Worm (Caenorhabditis elegans) whole organism, L3 larva: Measurements from ENCODE around the gene tph-1.

Source experiments
- R02D3.7 ChIP-seq: fragments of 150-350 bp; optimal IDR thresholded peaks from 2 replicates; lab custom pipeline; 2014; ENCODE audit warnings: missing biosample characterization, missing genetic modification characterization
- ZK546.5 ChIP-seq: sonication (generic microtip); optimal IDR thresholded peaks from 2 replicates; lab custom pipeline; 2017; ENCODE audit warnings: missing biosample characterization, missing genetic modification characterization
- ama-1 ChIP-seq: fragments of 150-350 bp; optimal IDR thresholded peaks from 2 replicates; lab custom pipeline; 2018
- ceh-16 ChIP-seq: sonication (generic microtip); optimal IDR thresholded peaks from 2 replicates; lab custom pipeline; 2017; ENCODE audit warnings: missing biosample characterization, missing genetic modification characterization
- ceh-28 ChIP-seq: fragments of 150-350 bp; optimal IDR thresholded peaks from 2 replicates; lab custom pipeline; 2014; ENCODE audit warnings: missing biosample characterization, missing genetic modification reagents, missing genetic modification characterization
- ceh-82 ChIP-seq: fragments of 150-350 bp; optimal IDR thresholded peaks from 2 replicates; lab custom pipeline; 2014; ENCODE audit warnings: missing biosample characterization, missing genetic modification characterization
- ceh-9 ChIP-seq: sonication (generic microtip); optimal IDR thresholded peaks from 2 replicates; lab custom pipeline; 2018; ENCODE audit warnings: missing biosample characterization, missing genetic modification characterization
- daf-12 ChIP-seq: fragments of 150-350 bp; optimal IDR thresholded peaks from 2 replicates; lab custom pipeline; 2014; ENCODE audit warnings: missing biosample characterization, missing genetic modification reagents, missing genetic modification characterization
- egl-27 ChIP-seq: sonication (generic microtip); optimal IDR thresholded peaks from 4 replicates; lab custom pipeline; 2017; ENCODE audit warnings: missing biosample characterization, missing genetic modification reagents, missing genetic modification characterization
- egl-5 ChIP-seq: fragments of 150-350 bp; optimal IDR thresholded peaks from 2 replicates; lab custom pipeline; 2017; ENCODE audit warnings: missing biosample characterization, missing genetic modification reagents, missing genetic modification characterization, inconsistent platforms
- elt-1 ChIP-seq: fragments of 150-350 bp; optimal IDR thresholded peaks from 2 replicates; lab custom pipeline; 2014; ENCODE audit warnings: missing biosample characterization, missing genetic modification characterization
- eor-1 ChIP-seq, 2 experiments: fragments of 150-350 bp; optimal IDR thresholded peaks; 2 replicates each; lab custom pipeline; 2014 to 2018; ENCODE audit warnings: missing biosample characterization in 2 of 2, missing genetic modification characterization in 2 of 2
- fkh-10 ChIP-seq: sonication (generic microtip); optimal IDR thresholded peaks from 2 replicates; lab custom pipeline; 2017; ENCODE audit warnings: missing biosample characterization, missing genetic modification reagents, missing genetic modification characterization
- fkh-2 ChIP-seq: fragments of 150-350 bp; optimal IDR thresholded peaks from 2 replicates; lab custom pipeline; 2014; ENCODE audit warnings: missing biosample characterization, missing genetic modification reagents, missing genetic modification characterization
- fos-1 ChIP-seq: fragments of 150-350 bp; optimal IDR thresholded peaks from 2 replicates; lab custom pipeline; 2014; ENCODE audit warnings: missing biosample characterization, missing genetic modification characterization
- hmg-11 ChIP-seq: sonication (generic microtip); optimal IDR thresholded peaks from 2 replicates; lab custom pipeline; 2016; ENCODE audit warnings: missing genetic modification characterization, missing compliant biosample characterization
- jun-1 ChIP-seq: fragments of 150-350 bp; optimal IDR thresholded peaks from 2 replicates; lab custom pipeline; 2014; ENCODE audit warnings: missing biosample characterization, missing genetic modification reagents, missing genetic modification characterization
- lin-15B ChIP-seq: fragments of 150-350 bp; optimal IDR thresholded peaks from 2 replicates; lab custom pipeline; 2014; ENCODE audit warnings: missing biosample characterization, missing genetic modification characterization
- lin-39 ChIP-seq: fragments of 150-350 bp; optimal IDR thresholded peaks from 2 replicates; lab custom pipeline; 2018; ENCODE audit warnings: missing biosample characterization, missing genetic modification reagents, missing genetic modification characterization
- lsy-12 ChIP-seq: sonication (generic microtip); optimal IDR thresholded peaks from 2 replicates; lab custom pipeline; 2016; ENCODE audit warnings: mild to moderate bottlenecking, missing genetic modification characterization, missing compliant biosample characterization
- nfya-1 ChIP-seq: sonication (generic microtip); optimal IDR thresholded peaks from 2 replicates; lab custom pipeline; 2017; ENCODE audit warnings: missing genetic modification characterization, mild to moderate bottlenecking, missing compliant biosample characterization, antibody characterized with exemption, moderate library complexity; ENCODE audit not compliant: insufficient read depth
- nhr-11 ChIP-seq: fragments of 150-350 bp; optimal IDR thresholded peaks from 2 replicates; lab custom pipeline; 2014; ENCODE audit warnings: missing biosample characterization, missing genetic modification characterization
- nhr-12 ChIP-seq: fragments of 150-350 bp; optimal IDR thresholded peaks from 2 replicates; lab custom pipeline; 2014; ENCODE audit warnings: missing biosample characterization, missing genetic modification characterization
- nhr-23 ChIP-seq: fragments of 150-350 bp; optimal IDR thresholded peaks from 2 replicates; lab custom pipeline; 2014; ENCODE audit warnings: missing biosample characterization, missing genetic modification reagents, missing genetic modification characterization
- nhr-237 ChIP-seq: fragments of 150-350 bp; optimal IDR thresholded peaks from 2 replicates; lab custom pipeline; 2014; ENCODE audit warnings: missing biosample characterization, missing genetic modification characterization
- nhr-25 ChIP-seq: sonication (generic microtip); optimal IDR thresholded peaks from 2 replicates; lab custom pipeline; 2017; ENCODE audit warnings: missing biosample characterization, missing genetic modification characterization
- nhr-28 ChIP-seq: fragments of 150-350 bp; optimal IDR thresholded peaks from 2 replicates; lab custom pipeline; 2014; ENCODE audit warnings: missing biosample characterization, missing genetic modification characterization
- nhr-43 ChIP-seq: sonication (generic microtip); optimal IDR thresholded peaks from 2 replicates; lab custom pipeline; 2016; ENCODE audit warnings: mild to moderate bottlenecking, missing genetic modification characterization, missing compliant biosample characterization; ENCODE audit not compliant: poor library complexity, severe bottlenecking
- nhr-67 ChIP-seq: fragments of 150-350 bp; optimal IDR thresholded peaks from 2 replicates; lab custom pipeline; 2014; ENCODE audit warnings: missing biosample characterization, missing genetic modification characterization
- nhr-76 ChIP-seq: fragments of 150-350 bp; sonication (generic microtip); optimal IDR thresholded peaks from 5 replicates; lab custom pipeline; 2014; ENCODE audit warnings: missing biosample characterization, missing genetic modification characterization
- nhr-77 ChIP-seq: fragments of 150-350 bp; optimal IDR thresholded peaks from 2 replicates; lab custom pipeline; 2014; ENCODE audit warnings: missing biosample characterization, missing genetic modification characterization
- pha-4 ChIP-seq: fragments of 150-350 bp; optimal IDR thresholded peaks from 2 replicates; lab custom pipeline; 2014; ENCODE audit warnings: missing biosample characterization, missing genetic modification reagents, missing genetic modification characterization
- pqm-1 ChIP-seq: fragments of 150-350 bp; optimal IDR thresholded peaks from 2 replicates; lab custom pipeline; 2017; ENCODE audit warnings: missing biosample characterization, missing genetic modification characterization, inconsistent platforms
- sea-2 ChIP-seq: fragments of 150-350 bp; sonication (generic microtip); optimal IDR thresholded peaks from 4 replicates; lab custom pipeline; 2014; ENCODE audit warnings: missing biosample characterization, missing genetic modification reagents, missing genetic modification characterization
- snpc-4 ChIP-seq: fragments of 150-350 bp; optimal IDR thresholded peaks from 2 replicates; lab custom pipeline; 2014; ENCODE audit warnings: missing biosample characterization, missing genetic modification characterization
- tbx-2 ChIP-seq: sonication (generic microtip); optimal IDR thresholded peaks from 2 replicates; lab custom pipeline; 2016; ENCODE audit warnings: mild to moderate bottlenecking, missing genetic modification characterization, missing compliant biosample characterization
- unc-39 ChIP-seq: sonication (generic microtip); optimal IDR thresholded peaks from 4 replicates; lab custom pipeline; 2017; ENCODE audit warnings: missing biosample characterization, missing genetic modification characterization
- unc-62 ChIP-seq: fragments of 150-350 bp; sonication (generic microtip); optimal IDR thresholded peaks from 4 replicates; lab custom pipeline; 2014; ENCODE audit warnings: missing biosample characterization, missing genetic modification reagents, missing genetic modification characterization
- zag-1 ChIP-seq: fragments of 150-350 bp; optimal IDR thresholded peaks from 2 replicates; lab custom pipeline; 2014; ENCODE audit warnings: missing biosample characterization, missing genetic modification characterization
- ztf-11 ChIP-seq: fragments of 150-350 bp; optimal IDR thresholded peaks from 2 replicates; lab custom pipeline; 2014; ENCODE audit warnings: missing biosample characterization, missing genetic modification characterization
- ztf-4 ChIP-seq: fragments of 150-350 bp; optimal IDR thresholded peaks from 2 replicates; lab custom pipeline; 2014; ENCODE audit warnings: missing biosample characterization, missing genetic modification characterization

tph-1 gene

DNA sequence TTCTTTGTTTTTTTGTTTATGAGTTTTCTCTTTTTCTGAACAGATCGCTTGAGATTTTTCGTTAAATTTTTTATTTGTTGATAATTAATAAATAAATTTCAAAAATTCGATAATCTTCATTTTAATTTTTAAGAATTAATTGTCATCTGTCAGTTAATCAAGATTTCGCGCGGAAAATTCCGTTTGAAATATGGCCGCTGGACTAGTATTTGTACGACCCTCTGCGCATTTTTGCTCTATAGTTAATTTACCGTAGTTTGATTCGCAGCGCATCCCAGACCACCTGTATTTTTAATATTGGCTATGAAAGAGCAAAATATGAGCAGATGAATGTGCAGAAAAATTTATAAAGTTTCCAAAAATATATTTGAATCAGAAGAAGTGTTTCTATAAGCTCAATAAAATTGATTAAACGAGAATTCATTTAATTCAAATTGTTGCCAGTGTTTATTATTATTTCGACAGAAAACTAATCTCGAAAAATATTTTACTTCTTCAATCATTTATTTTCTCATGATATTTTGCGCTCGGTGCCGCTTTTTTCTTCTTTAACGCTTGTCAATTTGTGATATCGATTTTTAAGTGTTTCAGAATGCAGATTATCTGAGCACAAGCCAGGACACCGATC, 11.4 kb upstream of the tph-1 start, which contains the start of gene nfi-1:
nfi-1 (plus strand) TSS at position 578 of the 628 bp plus-strand sequence.
- TF ChIP-seq unc-62 (no peak), lsy-12 (tag; lab: Kevin White, UChicago) (no peak), fkh-2 (tag; lab: Kevin White, UChicago) (no peak), ceh-82 (tag; lab: Kevin White, UChicago) (no peak), fos-1 (tag; lab: Kevin White, UChicago) (no peak), R02D3.7 (tag; lab: Kevin White, UChicago) (no peak), lin-39 (tag; lab: Kevin White, UChicago) (peak; percentile 64), ztf-11 (no peak), pha-4 (tag; lab: Kevin White, UChicago) (peak; percentile 81), nhr-23 (tag; lab: Kevin White, UChicago) (peak; percentile 13), snpc-4 (tag; lab: Kevin White, UChicago) (peak; percentile 66), nhr-25 (tag; lab: Kevin White, UChicago) (peak; percentile 22), nfya-1 (peak; percentile 79), lin-15B (peak; percentile 68), nhr-12 (tag; lab: Kevin White, UChicago) (no peak)

DNA sequence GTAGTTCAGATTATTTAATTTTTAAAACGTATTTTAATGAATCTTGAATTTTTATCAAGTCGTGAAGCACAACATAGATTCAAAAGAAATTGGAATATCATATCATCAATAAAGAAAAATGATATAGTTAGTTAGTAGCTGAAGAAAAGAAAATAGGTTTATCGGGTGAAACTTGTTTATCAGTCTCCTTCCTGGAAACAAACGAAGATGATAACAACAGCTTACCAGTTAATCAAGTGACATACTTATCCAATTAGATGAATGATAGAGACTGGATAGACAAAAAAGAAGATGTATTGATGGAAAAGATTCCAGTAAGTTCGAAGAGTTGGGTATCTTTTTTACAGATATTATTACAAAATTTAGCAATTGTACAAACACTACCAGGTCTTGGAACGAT, 6.2 kb upstream of the tph-1 start:
- TF ChIP-seq unc-39 (tag; lab: Kevin White, UChicago), result no peak
- TF ChIP-seq egl-5 (tag; lab: Kevin White, UChicago), result no peak
- no peak for TF ChIP-seq tbx-2 (tag; lab: Kevin White, UChicago)
- no peak for TF ChIP-seq nhr-11 (tag; lab: Kevin White, UChicago)
- TF ChIP-seq pqm-1 (tag; lab: Kevin White, UChicago), result no peak
- TF ChIP-seq nhr-23 (tag; lab: Kevin White, UChicago), result peak; percentile 61
- TF ChIP-seq ztf-11, result no peak
- TF ChIP-seq daf-12 (tag; lab: Kevin White, UChicago), result no peak

DNA sequence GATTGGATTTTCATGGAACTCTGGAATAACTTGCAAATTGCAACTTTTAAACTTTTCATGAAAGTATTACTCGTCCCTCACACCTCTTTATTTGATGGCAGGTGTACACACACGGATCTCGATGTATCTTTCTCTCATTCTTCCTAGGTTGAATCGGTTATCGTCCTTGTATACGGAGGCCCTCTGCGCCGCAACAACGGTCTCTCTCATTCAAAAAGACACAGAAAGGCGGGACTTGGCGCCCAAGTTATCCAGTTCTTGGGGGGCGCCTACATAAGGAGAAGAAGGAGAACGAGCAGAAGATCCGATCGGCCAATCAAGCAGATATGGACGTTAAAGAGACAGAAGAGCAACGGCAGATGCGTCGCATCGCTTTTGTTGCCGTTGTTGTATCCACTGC, 5.3 kb upstream of the tph-1 start, which contains the start of gene rol-8:
rol-8 (plus strand) TSS at position 301 of the 400 bp plus-strand sequence.
- TF ChIP-seq unc-39 (tag; lab: Kevin White, UChicago) (no peak), ceh-9 (no peak), snpc-4 (tag; lab: Kevin White, UChicago) (no peak), nhr-237 (tag; lab: Kevin White, UChicago) (no peak), lin-15B (no peak), eor-1 (tag; optimal IDR thresholded peaks at IDR 0.05; lab: Kevin White, UChicago) (no peak), fos-1 (tag; lab: Kevin White, UChicago) (no peak), hmg-11 (no peak), ceh-16 (tag; lab: Kevin White, UChicago) (no peak), nhr-11 (tag; lab: Kevin White, UChicago) (no peak), nhr-43 (no peak), unc-62 (no peak)

DNA sequence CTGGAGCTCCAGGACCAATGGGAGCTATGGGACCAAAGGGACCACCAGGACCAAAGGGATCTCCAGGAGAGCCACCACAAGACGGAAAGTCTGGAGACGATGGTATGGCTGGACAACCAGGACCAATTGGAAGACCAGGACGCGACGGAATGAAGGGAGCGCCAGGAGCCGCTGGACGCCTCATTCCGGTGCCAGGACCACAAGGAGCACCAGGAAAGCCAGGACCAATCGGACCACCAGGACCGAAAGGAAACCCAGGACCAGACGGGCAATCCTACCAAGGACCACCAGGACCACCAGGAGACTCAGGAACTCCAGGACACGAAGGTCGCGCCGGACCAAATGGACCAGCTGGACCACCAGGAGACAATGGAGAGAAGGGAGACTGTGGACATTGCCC, 4.4 kb upstream of the tph-1 start:
- TF ChIP-seq egl-5 (tag; lab: Kevin White, UChicago) (no peak), nhr-43 (peak; percentile 51), ama-1 (lab: Kevin White, UChicago) (peak; percentile 32)
- TF ChIP-seq, all 47 proteins: peak for 2

DNA sequence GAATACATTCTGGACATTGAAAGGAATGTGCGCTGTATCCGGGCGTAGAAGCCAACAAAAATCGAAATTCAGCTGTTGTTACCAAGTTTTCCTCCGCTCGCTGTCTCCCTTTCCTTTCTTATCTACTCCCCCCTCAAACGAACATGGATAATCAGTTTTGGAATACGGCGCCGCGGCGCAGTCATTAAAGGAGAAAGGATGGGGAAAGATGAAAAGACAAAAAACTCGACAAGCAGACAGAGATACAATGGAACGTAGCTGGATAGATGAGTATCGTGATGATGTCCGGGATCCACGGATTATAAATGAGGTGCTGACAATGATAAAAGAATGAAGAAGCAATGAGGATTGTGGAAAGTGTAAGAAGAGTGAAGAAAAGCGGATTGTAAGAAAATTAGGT, 3.8 kb upstream of the tph-1 start:
- TF ChIP-seq ceh-28 (tag; lab: Kevin White, UChicago) (peak; percentile 6), tbx-2 (tag; lab: Kevin White, UChicago) (no peak), lin-15B (no peak), sea-2 (GFP tag; lab: Kevin White, UChicago) (no peak), zag-1 (tag; lab: Kevin White, UChicago) (no peak), nhr-237 (tag; lab: Kevin White, UChicago) (no peak), nhr-43 (peak; percentile 33), R02D3.7 (tag; lab: Kevin White, UChicago) (peak; percentile 36), ceh-82 (tag; lab: Kevin White, UChicago) (no peak), ama-1 (lab: Kevin White, UChicago) (peak; percentile 89), nhr-28 (tag; lab: Kevin White, UChicago) (no peak), ceh-9 (no peak), lsy-12 (tag; lab: Kevin White, UChicago) (no peak), ZK546.5 (no peak), nfya-1 (peak; percentile 24), ztf-4 (tag; lab: Kevin White, UChicago) (no peak), egl-5 (tag; lab: Kevin White, UChicago) (no peak), nhr-11 (tag; lab: Kevin White, UChicago) (no peak), nhr-67 (no peak), hmg-11 (no peak), jun-1 (tag; lab: Kevin White, UChicago) (no peak), unc-62 (no peak), elt-1 (tag; lab: Kevin White, UChicago) (no peak), nhr-77 (tag; lab: Kevin White, UChicago) (no peak), nhr-76 (no peak), fkh-10 (GFP tag; lab: Kevin White, UChicago) (no peak), pha-4 (tag; lab: Kevin White, UChicago) (no peak), nhr-23 (tag; lab: Kevin White, UChicago) (peak; percentile 69), nhr-25 (tag; lab: Kevin White, UChicago) (peak; percentile 9), egl-27 (no peak)
